Worm (Caenorhabditis elegans): ENCODE results near the gene T05C3.6.

- TF ChIP-seq him-1 (tag; optimal IDR thresholded peaks at IDR 0.05) = no peak
- no peak for TF ChIP-seq W03F9.2 (tag; optimal IDR thresholded peaks at IDR 0.05)
- no peak for TF ChIP-seq dao-5 (tag; optimal IDR thresholded peaks at IDR 0.05)
Measured at ce11 chrV:5444037-5444436, 46.2 kb upstream of the T05C3.6 start.

Measured in whole organism, L4/young adult.